Worm (Caenorhabditis elegans): ENCODE measurements around the gene exo-1.
A peak's percentile ranks its signal among the peaks of the same experiment; 100 is the strongest.

The exo-1 gene

ce11 chrIII:13461535-13461934 is 38.2 kb downstream of the exo-1 start:
- no peak for TF ChIP-seq peb-1 (tag; optimal IDR thresholded peaks at IDR 0.05)
- no peak for TF ChIP-seq lin-39 (tag; optimal IDR thresholded peaks at IDR 0.05)
- TF ChIP-seq nhr-77 (tag; optimal IDR thresholded peaks at IDR 0.05) = no peak
- no peak for TF ChIP-seq ztf-4 (tag; optimal IDR thresholded peaks at IDR 0.05)
- TF ChIP-seq sma-9 (GFP tag; optimal IDR thresholded peaks at IDR 0.05) = no peak
- no peak for TF ChIP-seq sma-9 (tag; optimal IDR thresholded peaks at IDR 0.05)
- no peak for TF ChIP-seq ztf-1 (GFP tag; conservative IDR thresholded peaks at IDR 0.05)

ce11 chrIII:13462138-13462634 is 38.9 kb downstream of the exo-1 start, which contains the start of the genes abcf-2 and T27E9.2:
Gene abcf-2 (minus strand): TSS chrIII:13462238.
Gene T27E9.2 (minus strand): TSS chrIII:13462584.
- TF ChIP-seq nhr-25 (tag; optimal IDR thresholded peaks at IDR 0.05) (no peak), blmp-1 (tag; optimal IDR thresholded peaks at IDR 0.05; ENCODE audit: insufficient read depth) (no peak), ceh-82 (tag; optimal IDR thresholded peaks at IDR 0.05) (no peak), mdl-1 (tag; optimal IDR thresholded peaks at IDR 0.05) (no peak), sma-9 (GFP tag; optimal IDR thresholded peaks at IDR 0.05) (no peak), sma-9 (tag; optimal IDR thresholded peaks at IDR 0.05) (no peak), sma-3 (GFP tag; optimal IDR thresholded peaks at IDR 0.05) (no peak), lsy-2 (tag; optimal IDR thresholded peaks at IDR 0.05) (no peak), unc-62 (GFP tag; optimal IDR thresholded peaks at IDR 0.05) (no peak), nhr-6 (tag; optimal IDR thresholded peaks at IDR 0.05) (no peak), fos-1 (tag; optimal IDR thresholded peaks at IDR 0.05) (no peak), aly-2 (tag; optimal IDR thresholded peaks at IDR 0.05) (no peak), snpc-4 (tag; optimal IDR thresholded peaks at IDR 0.05) (no peak), nhr-23 (tag; optimal IDR thresholded peaks at IDR 0.05) (no peak), crh-2 (tag; optimal IDR thresholded peaks at IDR 0.05) (no peak), unc-39 (tag; optimal IDR thresholded peaks at IDR 0.05) (no peak), elt-1 (tag; optimal IDR thresholded peaks at IDR 0.05) (no peak)

ce11 chrIII:13462965-13463783 is 39.9 kb downstream of the exo-1 start, which contains the start of gene ant-1.1:
Gene ant-1.1 (plus strand): TSS chrIII:13463163.
- TF ChIP-seq blmp-1 (tag; optimal IDR thresholded peaks at IDR 0.05; ENCODE audit: insufficient read depth) (peak; percentile 68), ceh-82 (tag; optimal IDR thresholded peaks at IDR 0.05) (peak; percentile 88), dmd-4 (tag; optimal IDR thresholded peaks at IDR 0.05) (no peak), mbf-1 (tag; optimal IDR thresholded peaks at IDR 0.05) (no peak), lin-13 (GFP tag; optimal IDR thresholded peaks at IDR 0.05) (peak; percentile 96), alr-1 (tag; optimal IDR thresholded peaks at IDR 0.05) (no peak), nhr-21 (tag; optimal IDR thresholded peaks at IDR 0.05) (peak; percentile 93), sma-9 (GFP tag; optimal IDR thresholded peaks at IDR 0.05) (peak; percentile 91), sma-9 (tag; optimal IDR thresholded peaks at IDR 0.05) (no peak), ztf-4 (tag; optimal IDR thresholded peaks at IDR 0.05) (peak; percentile 90), gmeb-1 (tag; optimal IDR thresholded peaks at IDR 0.05) (peak; percentile 97), ztf-1 (GFP tag; conservative IDR thresholded peaks at IDR 0.05) (no peak), nhr-6 (tag; optimal IDR thresholded peaks at IDR 0.05) (peak; percentile 81), fos-1 (tag; optimal IDR thresholded peaks at IDR 0.05) (peak; percentile 52), skn-1 (tag; optimal IDR thresholded peaks at IDR 0.05) (no peak), lsy-2 (tag; optimal IDR thresholded peaks at IDR 0.05) (peak; percentile 99), sma-3 (GFP tag; optimal IDR thresholded peaks at IDR 0.05) (peak; percentile 98), egl-27 (tag; optimal IDR thresholded peaks at IDR 0.05) (peak; percentile 62), ztf-11 (tag; optimal IDR thresholded peaks at IDR 0.05) (no peak), elt-1 (tag; optimal IDR thresholded peaks at IDR 0.05) (no peak), F13H6.1 (tag; optimal IDR thresholded peaks at IDR 0.05) (peak; percentile 92), elt-3 (tag; optimal IDR thresholded peaks at IDR 0.05) (no peak), mab-5 (tag; optimal IDR thresholded peaks at IDR 0.05) (peak; percentile 93), peb-1 (tag; optimal IDR thresholded peaks at IDR 0.05) (no peak), crh-2 (tag; optimal IDR thresholded peaks at IDR 0.05) (peak; percentile 94), lin-39 (tag; optimal IDR thresholded peaks at IDR 0.05) (no peak), nhr-11 (tag; optimal IDR thresholded peaks at IDR 0.05) (no peak), nhr-237 (tag; optimal IDR thresholded peaks at IDR 0.05) (peak; percentile 46), nhr-25 (tag; optimal IDR thresholded peaks at IDR 0.05) (peak; percentile 95), ZK546.5 (tag; optimal IDR thresholded peaks at IDR 0.05) (peak; percentile 99), sem-4 (tag; optimal IDR thresholded peaks at IDR 0.05) (peak; percentile 90), C34F6.9 (tag; optimal IDR thresholded peaks at IDR 0.05) (peak; percentile 89), ama-1 (optimal IDR thresholded peaks at IDR 0.05) (peak; percentile 92), nhr-10 (tag; optimal IDR thresholded peaks at IDR 0.05) (peak; percentile 44), lin-11 (tag; optimal IDR thresholded peaks at IDR 0.05) (peak; percentile 97), mdl-1 (tag; optimal IDR thresholded peaks at IDR 0.05) (peak in 1 of 2 experiments; percentile 30), nhr-77 (tag; optimal IDR thresholded peaks at IDR 0.05) (peak; percentile 36), nhr-23 (tag; optimal IDR thresholded peaks at IDR 0.05) (no peak), unc-62 (GFP tag; optimal IDR thresholded peaks at IDR 0.05) (peak; percentile 66), nhr-129 (tag; optimal IDR thresholded peaks at IDR 0.05) (peak; percentile 91), R02D3.7 (tag; optimal IDR thresholded peaks at IDR 0.05) (no peak), aly-2 (tag; optimal IDR thresholded peaks at IDR 0.05) (no peak), ceh-16 (tag; optimal IDR thresholded peaks at IDR 0.05) (peak; percentile 95)
